Fruit fly (Drosophila melanogaster): ENCODE data around the gene mRpS2.

mRpS2 gene

DNA sequence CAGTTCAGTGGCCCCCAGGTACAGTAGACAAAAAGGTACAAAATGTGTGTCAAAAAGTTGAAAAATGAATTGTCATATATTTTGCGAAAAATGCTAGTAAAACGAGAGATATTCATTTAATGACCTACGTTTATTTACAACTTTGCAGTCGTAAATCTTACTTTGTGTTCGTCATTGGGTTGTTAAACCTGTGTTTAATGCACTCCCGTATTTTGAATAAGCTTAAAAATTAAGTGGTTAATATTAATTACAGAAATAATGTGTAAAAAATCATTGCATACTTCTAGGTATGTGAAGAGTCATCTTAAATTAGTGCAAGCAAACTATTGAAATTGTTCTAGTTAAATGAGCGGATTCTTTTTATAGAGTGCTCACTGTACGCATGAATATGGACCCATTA lies 38.3 kb upstream of the mRpS2 start:
- TF ChIP-seq br (GFP tag; optimal IDR thresholded peaks at IDR 0.05) (no peak), HLH106 (tag; optimal IDR thresholded peaks at IDR 0.05) (peak; percentile 14), dmrt93B (GFP tag; optimal IDR thresholded peaks at IDR 0.05) (no peak)

DNA sequence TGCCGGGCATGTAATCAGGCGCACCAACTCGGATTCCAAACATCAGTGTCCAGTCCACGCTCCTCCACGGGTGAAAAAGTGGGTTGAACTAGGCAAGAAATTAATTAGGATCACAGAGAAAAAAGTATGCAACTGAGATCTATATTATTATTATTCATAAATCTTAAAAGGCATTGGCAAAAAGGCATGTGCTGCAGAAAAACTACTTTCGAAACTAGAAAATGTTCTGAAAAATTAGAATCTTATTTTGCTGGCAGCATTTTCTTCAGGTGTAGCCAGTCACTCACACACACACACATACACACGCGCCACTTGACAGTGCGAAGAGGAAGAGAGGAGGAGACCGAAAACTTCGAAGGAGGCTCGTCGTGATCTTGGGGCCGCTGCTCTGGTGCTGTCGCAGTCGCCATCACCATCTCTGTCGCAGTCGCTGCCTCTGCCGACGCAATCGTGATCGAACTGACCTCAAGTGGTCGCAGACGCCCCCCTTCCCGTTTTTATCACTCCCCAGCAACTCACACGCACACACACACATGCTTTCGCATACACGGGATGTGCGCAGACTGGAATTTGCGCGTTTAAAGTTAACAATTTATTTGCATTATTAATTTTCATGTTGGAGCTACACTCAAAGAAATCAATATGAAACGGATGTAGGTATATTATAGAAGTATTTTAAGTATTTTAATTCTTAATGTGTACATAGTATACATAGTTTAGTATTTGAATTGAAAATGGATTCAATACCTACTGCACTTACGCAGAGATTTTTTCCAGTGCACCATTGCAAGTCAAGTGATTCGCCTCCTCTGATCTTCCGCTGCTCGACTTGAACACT lies 37.4 kb upstream of the mRpS2 start:
- peak; percentile 91 for TF ChIP-seq Sp1 (GFP tag; optimal IDR thresholded peaks at IDR 0.05)
- peak; percentile 90 for TF ChIP-seq Hnf4 (GFP tag; optimal IDR thresholded peaks at IDR 0.05)
- TF ChIP-seq lola (GFP tag; optimal IDR thresholded peaks at IDR 0.05), result no peak
- peak; percentile 66 for TF ChIP-seq CG32264 (GFP tag; optimal IDR thresholded peaks at IDR 0.05)
- TF ChIP-seq Hr83 (GFP tag; optimal IDR thresholded peaks at IDR 0.05; ENCODE audit: poor library complexity, severe bottlenecking), result peak; percentile 63
- TF ChIP-seq Myc (optimal IDR thresholded peaks at IDR 0.05), result no peak
- no peak for TF ChIP-seq N (GFP tag; optimal IDR thresholded peaks at IDR 0.05)
- no peak for TF ChIP-seq usp (GFP tag; optimal IDR thresholded peaks at IDR 0.05)
- TF ChIP-seq foxo (GFP tag; optimal IDR thresholded peaks at IDR 0.05), result peak in 1 of 2 experiments; percentile 91
- TF ChIP-seq h (GFP tag; optimal IDR thresholded peaks at IDR 0.05), result peak; percentile 94
- no peak for TF ChIP-seq Hr78 (GFP tag; optimal IDR thresholded peaks at IDR 0.05)
- TF ChIP-seq fru (GFP tag; optimal IDR thresholded peaks at IDR 0.05), result peak; percentile 86
- TF ChIP-seq br (GFP tag; optimal IDR thresholded peaks at IDR 0.05), result peak; percentile 86
- TF ChIP-seq dl (GFP tag; optimal IDR thresholded peaks at IDR 0.05; ENCODE audit: insufficient read depth in 1 of 2, partially characterized antibody in 2 of 2), result no peak
- TF ChIP-seq woc (GFP tag; optimal IDR thresholded peaks at IDR 0.05), result peak; percentile 65
- TF ChIP-seq Jra (GFP tag; optimal IDR thresholded peaks at IDR 0.05), result peak; percentile 76
- TF ChIP-seq Vsx2 (GFP tag; optimal IDR thresholded peaks at IDR 0.05; ENCODE audit: partially characterized antibody), result no peak
- TF ChIP-seq dmrt93B (GFP tag; optimal IDR thresholded peaks at IDR 0.05), result peak; percentile 86
- peak; percentile 81 for TF ChIP-seq dsf (GFP tag; optimal IDR thresholded peaks at IDR 0.05; ENCODE audit: borderline replicate concordance)
- TF ChIP-seq sv (GFP tag; optimal IDR thresholded peaks at IDR 0.05), result no peak
- TF ChIP-seq CG9705 (GFP tag; optimal IDR thresholded peaks at IDR 0.05), result peak; percentile 81
- no peak for TF ChIP-seq pan (optimal IDR thresholded peaks at IDR 0.05)
- TF ChIP-seq ey (GFP tag; optimal IDR thresholded peaks at IDR 0.05), result peak; percentile 88
- peak; percentile 96 for TF ChIP-seq HLH106 (tag; optimal IDR thresholded peaks at IDR 0.05)
- TF ChIP-seq OdsH (GFP tag; optimal IDR thresholded peaks at IDR 0.05), result peak; percentile 92
- TF ChIP-seq tai (GFP tag; optimal IDR thresholded peaks at IDR 0.05), result peak; percentile 82
- TF ChIP-seq jim (GFP tag; optimal IDR thresholded peaks at IDR 0.05), result no peak
- peak; percentile 19 for TF ChIP-seq Dfd (GFP tag; optimal IDR thresholded peaks at IDR 0.05)
- TF ChIP-seq psq (GFP tag; optimal IDR thresholded peaks at IDR 0.05), result peak; percentile 91
- TF ChIP-seq Dif (GFP tag; optimal IDR thresholded peaks at IDR 0.05; ENCODE audit: partially characterized antibody), result no peak
- TF ChIP-seq Abd-B (GFP tag; optimal IDR thresholded peaks at IDR 0.05), result no peak
- TF ChIP-seq rgr (GFP tag; optimal IDR thresholded peaks at IDR 0.05), result peak; percentile 93
- peak; percentile 31 for TF ChIP-seq Mio (GFP tag; optimal IDR thresholded peaks at IDR 0.05)
- TF ChIP-seq brk (GFP tag; optimal IDR thresholded peaks at IDR 0.05), result peak; percentile 79
- TF ChIP-seq sage (GFP tag; optimal IDR thresholded peaks at IDR 0.05), result peak; percentile 89
- no peak for TF ChIP-seq Rel (GFP tag; optimal IDR thresholded peaks at IDR 0.05)
- TF ChIP-seq Rel (tag; optimal IDR thresholded peaks at IDR 0.05), result peak; percentile 73
- TF ChIP-seq CrebA (GFP tag; optimal IDR thresholded peaks at IDR 0.05; ENCODE audit: borderline replicate concordance), result no peak
- peak; percentile 82 for TF ChIP-seq GATAd (GFP tag; optimal IDR thresholded peaks at IDR 0.05)

DNA sequence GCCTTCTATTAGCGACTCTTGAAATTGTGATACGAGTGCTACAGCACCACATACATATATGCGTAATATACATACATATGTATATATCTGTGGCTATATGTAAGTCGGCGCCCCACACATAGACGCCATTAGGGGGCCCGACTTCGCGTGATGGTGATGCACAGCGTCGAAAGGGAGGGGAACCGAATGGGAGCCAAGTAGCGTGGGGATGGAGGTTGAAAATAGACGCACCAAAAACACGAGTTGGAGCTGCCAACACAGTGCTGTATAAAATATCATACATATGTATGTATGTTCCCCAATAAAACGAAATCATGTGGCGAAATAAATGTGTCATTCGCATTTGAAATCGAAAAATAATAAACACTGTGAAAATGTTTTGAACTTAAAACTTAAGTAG lies 36.4 kb upstream of the mRpS2 start:
- no peak for TF ChIP-seq Rel (GFP tag; optimal IDR thresholded peaks at IDR 0.05)
- no peak for TF ChIP-seq Rel (tag; optimal IDR thresholded peaks at IDR 0.05)
- TF ChIP-seq Dif (GFP tag; optimal IDR thresholded peaks at IDR 0.05; ENCODE audit: partially characterized antibody), result no peak
- no peak for TF ChIP-seq Jra (GFP tag; optimal IDR thresholded peaks at IDR 0.05)
- no peak for TF ChIP-seq CG9705 (GFP tag; optimal IDR thresholded peaks at IDR 0.05)
- TF ChIP-seq CG32264 (GFP tag; optimal IDR thresholded peaks at IDR 0.05), result no peak
- no peak for TF ChIP-seq usp (GFP tag; optimal IDR thresholded peaks at IDR 0.05)
- no peak for TF ChIP-seq h (GFP tag; optimal IDR thresholded peaks at IDR 0.05)
- TF ChIP-seq Mio (GFP tag; optimal IDR thresholded peaks at IDR 0.05), result no peak
